Fruit fly (Drosophila melanogaster) whole organism, wandering third instar larva: ENCODE data around the gene trol.

Source experiments
- Dif ChIP-seq: fragments of 200-275, 200-300 bp; sonication (Bioruptor generic); optimal IDR thresholded peaks from 2 replicates; lab custom pipeline; 2018; ENCODE audit warnings: missing biosample characterization, missing genetic modification characterization; ENCODE audit not compliant: partially characterized antibody
- HLH106 ChIP-seq: fragments of 200-800 bp; optimal IDR thresholded peaks from 3 replicates; lab custom pipeline; 2019; ENCODE audit warnings: missing biosample characterization, mild to moderate bottlenecking, missing genetic modification characterization, moderate library complexity
- Hnf4 ChIP-seq: fragments of 200-800 bp; sonication (Bioruptor generic); optimal IDR thresholded peaks from 2 replicates; lab custom pipeline; 2016; ENCODE audit warnings: missing biosample characterization, mild to moderate bottlenecking, missing genetic modification characterization
- Hr78 ChIP-seq: fragments of >200 bp; optimal IDR thresholded peaks from 2 replicates; lab custom pipeline; 2017; ENCODE audit warnings: missing biosample characterization, missing genetic modification characterization
- Jra ChIP-seq: sonication (Bioruptor generic); optimal IDR thresholded peaks from 2 replicates; lab custom pipeline; 2016; ENCODE audit warnings: missing biosample characterization, missing genetic modification characterization
- OdsH ChIP-seq: fragments of 200-800 bp; sonication (Bioruptor generic); optimal IDR thresholded peaks from 2 replicates; lab custom pipeline; 2016; ENCODE audit warnings: missing biosample characterization, mild to moderate bottlenecking, missing genetic modification characterization
- br ChIP-seq: fragments of 200-800 bp; sonication (Bioruptor generic); optimal IDR thresholded peaks from 2 replicates; lab custom pipeline; 2016; ENCODE audit warnings: missing biosample characterization, missing genetic modification characterization
- dl ChIP-seq, 2 experiments: fragments of 175-275, 200-275 bp in 1 of 2; fragments of 200-275 bp in 1 of 2; sonication (Bioruptor generic); optimal IDR thresholded peaks; lab custom pipeline; 2018; ENCODE audit warnings: mild to moderate bottlenecking in 2 of 2, missing biosample characterization in 2 of 2, missing genetic modification characterization in 2 of 2, moderate library complexity in 2 of 2; ENCODE audit not compliant: partially characterized antibody in 2 of 2, insufficient read depth in 1 of 2
- dsf ChIP-seq: sonication (Bioruptor generic); optimal IDR thresholded peaks from 2 replicates; lab custom pipeline; 2016; ENCODE audit warnings: missing biosample characterization, missing genetic modification characterization, borderline replicate concordance
- fru ChIP-seq: fragments of 200-800 bp; sonication (Bioruptor generic); optimal IDR thresholded peaks from 3 replicates; lab custom pipeline; 2016; ENCODE audit warnings: missing biosample characterization, mild to moderate bottlenecking, missing genetic modification characterization
- h ChIP-seq: fragments of 200-800 bp; sonication (Bioruptor generic); optimal IDR thresholded peaks from 3 replicates; lab custom pipeline; 2016; ENCODE audit warnings: missing biosample characterization, mild to moderate bottlenecking, missing genetic modification characterization
- usp ChIP-seq: fragments of >200 bp; optimal IDR thresholded peaks from 2 replicates; lab custom pipeline; 2017; ENCODE audit warnings: missing biosample characterization, missing genetic modification characterization

DNA sequence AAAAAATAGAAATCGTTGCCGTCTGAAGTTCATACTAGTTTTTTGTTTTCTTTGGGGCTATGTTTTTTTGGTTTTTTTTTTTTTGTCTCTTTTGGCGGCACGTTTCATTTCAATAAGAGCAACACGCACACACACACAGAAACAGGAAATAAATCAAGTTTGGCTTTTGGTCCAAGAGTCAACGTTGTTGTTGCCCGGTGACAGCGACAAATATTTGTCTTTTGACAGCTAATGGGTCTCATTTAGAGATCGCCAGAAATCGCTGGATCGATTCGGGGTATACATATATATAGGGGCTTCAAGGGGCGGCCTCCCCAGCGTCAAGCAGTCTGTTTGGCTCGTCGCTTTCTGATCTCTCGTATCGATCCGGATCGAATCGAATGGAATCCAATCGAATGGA, 7.8 kb downstream of the trol start:
- no peak for TF ChIP-seq br
- no peak for TF ChIP-seq dl (GFP tag; optimal IDR thresholded peaks at IDR 0.05; lab: Kevin White, UChicago; ENCODE audit: insufficient read depth in 1 of 2, partially characterized antibody in 2 of 2)
- TF ChIP-seq fru (GFP tag; lab: Kevin White, UChicago) = no peak
- TF ChIP-seq Jra (GFP tag; lab: Kevin White, UChicago) = no peak
- TF ChIP-seq HLH106 (tag; lab: Kevin White, UChicago) = no peak
- no peak for TF ChIP-seq usp (GFP tag; lab: Kevin White, UChicago)
- TF ChIP-seq h = no peak
- TF ChIP-seq OdsH (GFP tag; lab: Kevin White, UChicago) = no peak
- TF ChIP-seq Dif = no peak
- TF ChIP-seq Hr78 (GFP tag; lab: Kevin White, UChicago) = no peak
- no peak for TF ChIP-seq dsf (GFP tag; lab: Kevin White, UChicago)
- no peak for TF ChIP-seq Hnf4
